Worm (Caenorhabditis elegans): ENCODE data around the gene mrps-22.

The mrps-22 gene

ce11 chrII:10553377-10554045 is 28.9 kb upstream of the mrps-22 start:
- no peak for TF ChIP-seq ztf-29 (GFP tag; IDR thresholded peaks at IDR 0.05)
- TF ChIP-seq flt-1 (GFP tag; IDR thresholded peaks at IDR 0.05): no peak
- no peak for TF ChIP-seq cog-1 (tag; optimal IDR thresholded peaks at IDR 0.05)
- TF ChIP-seq med-1 (GFP tag; optimal IDR thresholded peaks at IDR 0.05; ENCODE audit: insufficient read depth): no peak
- TF ChIP-seq klf-2 (GFP tag; conservative IDR thresholded peaks at IDR 0.05): no peak
- 0 out of 2 replicates have a peak, but pooled peaks have one; percentile 28 for TF ChIP-seq tab-1 (GFP tag; IDR thresholded peaks at IDR 0.05)
- TF ChIP-seq ref-1 (GFP tag; conservative IDR thresholded peaks at IDR 0.05): no peak
- TF ChIP-seq ztf-23 (GFP tag; IDR thresholded peaks at IDR 0.05): no peak

ce11 chrII:10554046-10554399 is 28.4 kb upstream of the mrps-22 start:
- TF ChIP-seq T22C8.4 (GFP tag; IDR thresholded peaks at IDR 0.05) (no peak), cog-1 (tag; optimal IDR thresholded peaks at IDR 0.05) (no peak), flt-1 (GFP tag; IDR thresholded peaks at IDR 0.05) (0 out of 2 replicates have a peak, but pooled peaks have one; percentile 31)

- no peak for TF ChIP-seq klf-2 (GFP tag; conservative IDR thresholded peaks at IDR 0.05)
- TF ChIP-seq med-1 (GFP tag; optimal IDR thresholded peaks at IDR 0.05; ENCODE audit: insufficient read depth): no peak
- no peak for TF ChIP-seq ztf-23 (GFP tag; IDR thresholded peaks at IDR 0.05)
- TF ChIP-seq ref-1 (GFP tag; conservative IDR thresholded peaks at IDR 0.05): no peak
- no peak for TF ChIP-seq cog-1 (tag; optimal IDR thresholded peaks at IDR 0.05)
- no peak for TF ChIP-seq T22C8.4 (GFP tag; IDR thresholded peaks at IDR 0.05)
- no peak for TF ChIP-seq ztf-29 (GFP tag; IDR thresholded peaks at IDR 0.05)
- TF ChIP-seq tab-1 (GFP tag; IDR thresholded peaks at IDR 0.05): no peak
- TF ChIP-seq flt-1 (GFP tag; IDR thresholded peaks at IDR 0.05): no peak
Observed at ce11 chrII:10554972-10555371, 27.4 kb upstream of the mrps-22 start, which contains the start of gene mnk-1. TSS of gene mnk-1 (minus strand) at chrII:10555044.

ce11 chrII:10555484-10556075 is 26.8 kb upstream of the mrps-22 start:
- 0 out of 2 replicates have a peak, but pooled peaks have one; percentile 6 for TF ChIP-seq flt-1 (GFP tag; IDR thresholded peaks at IDR 0.05)
- no peak for TF ChIP-seq T22C8.4 (GFP tag; IDR thresholded peaks at IDR 0.05)
- no peak for TF ChIP-seq ref-1 (GFP tag; conservative IDR thresholded peaks at IDR 0.05)

- TF ChIP-seq cog-1 (tag; optimal IDR thresholded peaks at IDR 0.05): no peak
- TF ChIP-seq flt-1 (GFP tag; IDR thresholded peaks at IDR 0.05): no peak
- no peak for TF ChIP-seq T22C8.4 (GFP tag; IDR thresholded peaks at IDR 0.05)
- TF ChIP-seq klf-2 (GFP tag; conservative IDR thresholded peaks at IDR 0.05): no peak
Observed at ce11 chrII:10556550-10557205, 25.7 kb upstream of the mrps-22 start.

ce11 chrII:10557206-10557574 is 25.2 kb upstream of the mrps-22 start:
- TF ChIP-seq tab-1 (GFP tag; IDR thresholded peaks at IDR 0.05) (no peak), T22C8.4 (GFP tag; IDR thresholded peaks at IDR 0.05) (no peak), med-1 (GFP tag; optimal IDR thresholded peaks at IDR 0.05; ENCODE audit: insufficient read depth) (no peak), ztf-29 (GFP tag; IDR thresholded peaks at IDR 0.05) (no peak), klf-2 (GFP tag; conservative IDR thresholded peaks at IDR 0.05) (no peak)

- no peak for TF ChIP-seq klf-2 (GFP tag; conservative IDR thresholded peaks at IDR 0.05)
- no peak for TF ChIP-seq flt-1 (GFP tag; IDR thresholded peaks at IDR 0.05)
- TF ChIP-seq tab-1 (GFP tag; IDR thresholded peaks at IDR 0.05): no peak
Observed at ce11 chrII:10558345-10558744, 24.1 kb upstream of the mrps-22 start.

- TF ChIP-seq klf-2 (GFP tag; conservative IDR thresholded peaks at IDR 0.05) (no peak), cog-1 (tag; optimal IDR thresholded peaks at IDR 0.05) (no peak), flt-1 (GFP tag; IDR thresholded peaks at IDR 0.05) (0 out of 2 replicates have a peak, but pooled peaks have one; percentile 41), ref-1 (GFP tag; conservative IDR thresholded peaks at IDR 0.05) (no peak), T22C8.4 (GFP tag; IDR thresholded peaks at IDR 0.05) (no peak), ztf-29 (GFP tag; IDR thresholded peaks at IDR 0.05) (no peak), ztf-23 (GFP tag; IDR thresholded peaks at IDR 0.05) (0 out of 2 replicates have a peak, but pooled peaks have one; percentile 20), med-1 (GFP tag; optimal IDR thresholded peaks at IDR 0.05; ENCODE audit: insufficient read depth) (no peak)
Observed at ce11 chrII:10558962-10559415, 23.4 kb upstream of the mrps-22 start.

- TF ChIP-seq klf-2 (GFP tag; conservative IDR thresholded peaks at IDR 0.05) (no peak), cog-1 (tag; optimal IDR thresholded peaks at IDR 0.05) (no peak), flt-1 (GFP tag; IDR thresholded peaks at IDR 0.05) (no peak), ztf-29 (GFP tag; IDR thresholded peaks at IDR 0.05) (no peak), tab-1 (GFP tag; IDR thresholded peaks at IDR 0.05) (no peak), ztf-23 (GFP tag; IDR thresholded peaks at IDR 0.05) (no peak), ref-1 (GFP tag; conservative IDR thresholded peaks at IDR 0.05) (no peak), T22C8.4 (GFP tag; IDR thresholded peaks at IDR 0.05) (no peak), med-1 (GFP tag; optimal IDR thresholded peaks at IDR 0.05; ENCODE audit: insufficient read depth) (no peak)
Observed at ce11 chrII:10559671-10560184, 22.7 kb upstream of the mrps-22 start.

- TF ChIP-seq cog-1 (tag; optimal IDR thresholded peaks at IDR 0.05) (peak; percentile 99), med-1 (GFP tag; optimal IDR thresholded peaks at IDR 0.05; ENCODE audit: insufficient read depth) (peak; percentile 25), ztf-29 (GFP tag; IDR thresholded peaks at IDR 0.05) (peak; percentile 60; the same call in 1 of the 2 replicates), T22C8.4 (GFP tag; IDR thresholded peaks at IDR 0.05) (peak; percentile 76), ztf-23 (GFP tag; IDR thresholded peaks at IDR 0.05) (peak; percentile 94), ref-1 (GFP tag; conservative IDR thresholded peaks at IDR 0.05) (no peak), tab-1 (GFP tag; IDR thresholded peaks at IDR 0.05) (peak; percentile 80), klf-2 (GFP tag; conservative IDR thresholded peaks at IDR 0.05) (peak; percentile 76), flt-1 (GFP tag; IDR thresholded peaks at IDR 0.05) (peak; percentile 94)
Observed at ce11 chrII:10563368-10563767, 19.1 kb upstream of the mrps-22 start, which contains the start of gene cdc-48.1. TSS of gene cdc-48.1 (minus strand) at chrII:10563407.
